Worm (Caenorhabditis elegans) whole organism, midembryonic: Measurements from ENCODE around the gene R05G9.3.

Experiments used
- T22C8.4 ChIP-seq: fragments of 200-800 bp; sonication (Bioruptor generic); IDR thresholded peaks from 2 replicates; pipeline ENCODE4 v1.3.6; 2022; ENCODE audit warnings: missing genetic modification characterization, missing compliant biosample characterization
- cog-1 ChIP-seq: sonication (generic microtip); optimal IDR thresholded peaks from 2 replicates; lab custom pipeline; 2016; ENCODE audit warnings: missing genetic modification characterization, missing compliant biosample characterization
- flt-1 ChIP-seq: fragments of 200-800 bp; sonication (Bioruptor generic); IDR thresholded peaks from 2 replicates; pipeline ENCODE4 v1.3.6; 2022; ENCODE audit warnings: missing genetic modification characterization, missing compliant biosample characterization
- klf-2 ChIP-seq: fragments of 200-800 bp; sonication (Bioruptor generic); conservative IDR thresholded peaks from 2 replicates; pipeline ENCODE4 v1.3.6; 2022; ENCODE audit warnings: missing genetic modification reagents, missing genetic modification characterization, missing compliant biosample characterization
- med-1 ChIP-seq: sonication (generic microtip); optimal IDR thresholded peaks from 2 replicates; lab custom pipeline; 2017; ENCODE audit warnings: missing genetic modification characterization, mild to moderate bottlenecking, missing compliant biosample characterization, antibody characterized with exemption, missing genetic modification reagents; ENCODE audit not compliant: insufficient read depth
- ref-1 ChIP-seq: fragments of 200-800 bp; sonication (Bioruptor generic); conservative IDR thresholded peaks from 2 replicates; pipeline ENCODE4 v1.3.6; 2022; ENCODE audit warnings: missing genetic modification reagents, missing genetic modification characterization, missing compliant biosample characterization
- tab-1 ChIP-seq: fragments of 200-800 bp; sonication (Bioruptor generic); IDR thresholded peaks from 2 replicates; pipeline ENCODE4 v1.3.6; 2022; ENCODE audit warnings: missing genetic modification characterization, missing compliant biosample characterization
- ztf-23 ChIP-seq: fragments of 200-800 bp; sonication (Bioruptor generic); IDR thresholded peaks from 2 replicates; pipeline ENCODE4 v1.3.6; 2022; ENCODE audit warnings: missing genetic modification reagents, missing genetic modification characterization, missing compliant biosample characterization
- ztf-29 ChIP-seq: fragments of 200-800 bp; sonication (Bioruptor generic); IDR thresholded peaks from 2 replicates; pipeline ENCODE4 v1.3.6; 2022; ENCODE audit warnings: missing genetic modification reagents, missing genetic modification characterization, missing compliant biosample characterization

- peak; percentile 22 for TF ChIP-seq cog-1 (tag; lab: Kevin White, UChicago)
- TF ChIP-seq ztf-23 (GFP tag; lab: Robert Waterston, UW), result peak; percentile 39; the same call in 1 of the 2 replicates
- TF ChIP-seq klf-2, result no peak
- no peak for TF ChIP-seq flt-1
- TF ChIP-seq T22C8.4 (GFP tag; lab: Robert Waterston, UW), result no peak
- TF ChIP-seq tab-1 (GFP tag; lab: Robert Waterston, UW), result no peak
- TF ChIP-seq med-1, result peak; percentile 24
- no peak for TF ChIP-seq ztf-29 (GFP tag; lab: Robert Waterston, UW)
- no peak for TF ChIP-seq ref-1 (GFP tag; lab: Robert Waterston, UW)
Measured at ce11 chrII:6453341-6453806, 47.9 kb downstream of the R05G9.3 start, which contains the start of gene atg-16.2.
